Fruit fly (Drosophila melanogaster) whole organism, wandering third instar larva: ENCODE measurements around the gene LanB1.
A peak's percentile ranks its signal among the peaks of the same experiment; 100 is the strongest.

ENCODE experiments used
- Abd-B ChIP-seq: fragments of >200 bp; optimal IDR thresholded peaks from 2 replicates; lab custom pipeline; 2017; ENCODE audit warnings: missing biosample characterization, missing genetic modification characterization
- CG32264 ChIP-seq: fragments of 200-800 bp; sonication (Bioruptor generic); optimal IDR thresholded peaks from 2 replicates; lab custom pipeline; 2016; ENCODE audit warnings: missing biosample characterization, missing genetic modification characterization
- CG9705 ChIP-seq: fragments of 200-800 bp; sonication (Bioruptor generic); optimal IDR thresholded peaks from 2 replicates; lab custom pipeline; 2018; ENCODE audit warnings: missing biosample characterization, mild to moderate bottlenecking, missing genetic modification characterization
- CrebA ChIP-seq: fragments of 200-800 bp; sonication (Bioruptor generic); optimal IDR thresholded peaks from 2 replicates; lab custom pipeline; 2016; ENCODE audit warnings: missing biosample characterization, mild to moderate bottlenecking, missing genetic modification characterization, borderline replicate concordance
- Dfd ChIP-seq: fragments of >200 bp; optimal IDR thresholded peaks from 2 replicates; lab custom pipeline; 2017; ENCODE audit warnings: missing biosample characterization, missing genetic modification characterization
- Dif ChIP-seq: fragments of 200-275, 200-300 bp; sonication (Bioruptor generic); optimal IDR thresholded peaks from 2 replicates; lab custom pipeline; 2018; ENCODE audit warnings: missing biosample characterization, missing genetic modification characterization; ENCODE audit not compliant: partially characterized antibody
- GATAd ChIP-seq: sonication (Bioruptor generic); optimal IDR thresholded peaks from 2 replicates; lab custom pipeline; 2016; ENCODE audit warnings: missing biosample characterization, missing genetic modification characterization
- HLH106 ChIP-seq: fragments of 200-800 bp; optimal IDR thresholded peaks from 3 replicates; lab custom pipeline; 2019; ENCODE audit warnings: missing biosample characterization, mild to moderate bottlenecking, missing genetic modification characterization, moderate library complexity
- Hnf4 ChIP-seq: fragments of 200-800 bp; sonication (Bioruptor generic); optimal IDR thresholded peaks from 2 replicates; lab custom pipeline; 2016; ENCODE audit warnings: missing biosample characterization, mild to moderate bottlenecking, missing genetic modification characterization
- Hr78 ChIP-seq: fragments of >200 bp; optimal IDR thresholded peaks from 2 replicates; lab custom pipeline; 2017; ENCODE audit warnings: missing biosample characterization, missing genetic modification characterization
- Hr83 ChIP-seq: fragments of 200-300 bp; sonication (Bioruptor generic); optimal IDR thresholded peaks from 2 replicates; lab custom pipeline; 2016; ENCODE audit warnings: missing biosample characterization, mild to moderate bottlenecking, missing genetic modification characterization, moderate library complexity; ENCODE audit not compliant: poor library complexity, severe bottlenecking
- Jra ChIP-seq: sonication (Bioruptor generic); optimal IDR thresholded peaks from 2 replicates; lab custom pipeline; 2016; ENCODE audit warnings: missing biosample characterization, missing genetic modification characterization
- Mio ChIP-seq: sonication (Bioruptor generic); optimal IDR thresholded peaks from 2 replicates; lab custom pipeline; 2016; ENCODE audit warnings: missing biosample characterization, missing genetic modification characterization
- Myc ChIP-seq: fragments of >200 bp; optimal IDR thresholded peaks from 2 replicates; lab custom pipeline; 2017
- N ChIP-seq: fragments of >200 bp; optimal IDR thresholded peaks from 2 replicates; lab custom pipeline; 2018; ENCODE audit warnings: missing biosample characterization, missing external identifiers, missing genetic modification characterization
- OdsH ChIP-seq: fragments of 200-800 bp; sonication (Bioruptor generic); optimal IDR thresholded peaks from 2 replicates; lab custom pipeline; 2016; ENCODE audit warnings: missing biosample characterization, mild to moderate bottlenecking, missing genetic modification characterization
- Rel ChIP-seq, 2 experiments: fragments of 200-800 bp; sonication (Bioruptor generic) in 1 of 2; optimal IDR thresholded peaks; 2 replicates in 1 of 2; 3 replicates in 1 of 2; lab custom pipeline; 2016 to 2019; ENCODE audit warnings: mild to moderate bottlenecking in 2 of 2, missing biosample characterization in 2 of 2, missing genetic modification characterization in 2 of 2, moderate library complexity in 1 of 2
- Sp1 ChIP-seq: fragments of 200-800 bp; sonication (Bioruptor generic); optimal IDR thresholded peaks from 3 replicates; lab custom pipeline; 2019; ENCODE audit warnings: missing biosample characterization, mild to moderate bottlenecking, missing genetic modification characterization, moderate library complexity
- Vsx2 ChIP-seq: fragments of 200-300, 225-300 bp; sonication (Bioruptor generic); optimal IDR thresholded peaks from 2 replicates; lab custom pipeline; 2018; ENCODE audit warnings: missing biosample characterization, missing genetic modification characterization; ENCODE audit not compliant: partially characterized antibody
- br ChIP-seq: fragments of 200-800 bp; sonication (Bioruptor generic); optimal IDR thresholded peaks from 2 replicates; lab custom pipeline; 2016; ENCODE audit warnings: missing biosample characterization, missing genetic modification characterization
- brk ChIP-seq: fragments of 200-800 bp; sonication (Bioruptor generic); optimal IDR thresholded peaks from 2 replicates; lab custom pipeline; 2016; ENCODE audit warnings: missing biosample characterization, mild to moderate bottlenecking, missing genetic modification characterization
- dl ChIP-seq, 2 experiments: fragments of 175-275, 200-275 bp in 1 of 2; fragments of 200-275 bp in 1 of 2; sonication (Bioruptor generic); optimal IDR thresholded peaks; lab custom pipeline; 2018; ENCODE audit warnings: mild to moderate bottlenecking in 2 of 2, missing biosample characterization in 2 of 2, missing genetic modification characterization in 2 of 2, moderate library complexity in 2 of 2; ENCODE audit not compliant: partially characterized antibody in 2 of 2, insufficient read depth in 1 of 2
- dmrt93B ChIP-seq: fragments of 200-800 bp; sonication (Bioruptor generic); optimal IDR thresholded peaks from 2 replicates; lab custom pipeline; 2018; ENCODE audit warnings: missing biosample characterization, mild to moderate bottlenecking, missing genetic modification characterization
- dsf ChIP-seq: sonication (Bioruptor generic); optimal IDR thresholded peaks from 2 replicates; lab custom pipeline; 2016; ENCODE audit warnings: missing biosample characterization, missing genetic modification characterization, borderline replicate concordance
- ey ChIP-seq: fragments of 200-800 bp; sonication (Bioruptor generic); optimal IDR thresholded peaks from 2 replicates; lab custom pipeline; 2016; ENCODE audit warnings: missing biosample characterization, missing genetic modification characterization
- foxo ChIP-seq, 2 experiments: fragments of 200-800 bp; sonication (Bioruptor generic); optimal IDR thresholded peaks; 2 replicates in 1 of 2; 3 replicates in 1 of 2; lab custom pipeline; 2016 to 2017; ENCODE audit warnings: missing biosample characterization in 2 of 2, missing genetic modification characterization in 2 of 2
- fru ChIP-seq: fragments of 200-800 bp; sonication (Bioruptor generic); optimal IDR thresholded peaks from 3 replicates; lab custom pipeline; 2016; ENCODE audit warnings: missing biosample characterization, mild to moderate bottlenecking, missing genetic modification characterization
- h ChIP-seq: fragments of 200-800 bp; sonication (Bioruptor generic); optimal IDR thresholded peaks from 3 replicates; lab custom pipeline; 2016; ENCODE audit warnings: missing biosample characterization, mild to moderate bottlenecking, missing genetic modification characterization
- jim ChIP-seq: fragments of 175-275, 200-325 bp; sonication (Bioruptor generic); optimal IDR thresholded peaks from 2 replicates; lab custom pipeline; 2016; ENCODE audit warnings: missing biosample characterization, mild to moderate bottlenecking, missing genetic modification characterization
- lola ChIP-seq: fragments of >200 bp; optimal IDR thresholded peaks from 2 replicates; lab custom pipeline; 2017; ENCODE audit warnings: missing biosample characterization, missing genetic modification characterization
- pan ChIP-seq: fragments of >200 bp; optimal IDR thresholded peaks from 2 replicates; lab custom pipeline; 2017
- psq ChIP-seq: fragments of 200-800 bp; sonication (Bioruptor generic); optimal IDR thresholded peaks from 3 replicates; lab custom pipeline; 2017; ENCODE audit warnings: missing biosample characterization, mild to moderate bottlenecking, missing genetic modification characterization, moderate library complexity
- rgr ChIP-seq: fragments of 200-800 bp; sonication (Bioruptor generic); optimal IDR thresholded peaks from 3 replicates; lab custom pipeline; 2016; ENCODE audit warnings: missing biosample characterization, mild to moderate bottlenecking, missing genetic modification characterization
- sage ChIP-seq: fragments of 200-800 bp; sonication (Bioruptor generic); optimal IDR thresholded peaks from 2 replicates; lab custom pipeline; 2016; ENCODE audit warnings: missing biosample characterization, mild to moderate bottlenecking, missing genetic modification characterization
- sv ChIP-seq: fragments of 200-800 bp; sonication (Bioruptor generic); optimal IDR thresholded peaks from 3 replicates; lab custom pipeline; 2016; ENCODE audit warnings: missing biosample characterization, missing genetic modification characterization
- tai ChIP-seq: sonication (Bioruptor generic); optimal IDR thresholded peaks from 2 replicates; lab custom pipeline; 2016; ENCODE audit warnings: missing biosample characterization, missing genetic modification characterization
- usp ChIP-seq: fragments of >200 bp; optimal IDR thresholded peaks from 2 replicates; lab custom pipeline; 2017; ENCODE audit warnings: missing biosample characterization, missing genetic modification characterization
- woc ChIP-seq: sonication (Bioruptor generic); optimal IDR thresholded peaks from 2 replicates; lab custom pipeline; 2016; ENCODE audit warnings: missing biosample characterization, mild to moderate bottlenecking, missing genetic modification characterization

LanB1 gene

dm6 chr2L:7799804-7800433 lies 11.3 kb upstream of the LanB1 start, which contains the start of the genes Herp and r2d2 (continued):
- peak; percentile 17 for TF ChIP-seq GATAd (GFP tag; lab: Kevin White, UChicago)

dm6 chr2L:7807563-7807962 lies 3.7 kb upstream of the LanB1 start:
- TF ChIP-seq Vsx2 (no peak), brk (no peak), Hr78 (no peak)
- TF ChIP-seq, all 38 proteins: peak for 0

dm6 chr2L:7808886-7809698 lies 2.1 kb upstream of the LanB1 start:
- TF ChIP-seq brk (peak; percentile 16), Dfd (GFP tag; lab: Kevin White, UChicago) (no peak), Mio (GFP tag; lab: Kevin White, UChicago) (no peak), tai (GFP tag; lab: Kevin White, UChicago) (no peak), jim (GFP tag; lab: Kevin White, UChicago) (peak; percentile 18), Rel (GFP tag; optimal IDR thresholded peaks at IDR 0.05; lab: Kevin White, UChicago) (no peak), Rel (tag; optimal IDR thresholded peaks at IDR 0.05; lab: Kevin White, UChicago) (no peak)

dm6 chr2L:7809699-7810088 lies 1.5 kb upstream of the LanB1 start:
- TF ChIP-seq HLH106 (tag; lab: Kevin White, UChicago) (no peak), CrebA (GFP tag; lab: Kevin White, UChicago) (no peak), foxo (GFP tag; optimal IDR thresholded peaks at IDR 0.05; lab: Kevin White, UChicago) (no peak), CG9705 (GFP tag; lab: Kevin White, UChicago) (peak; percentile 19), Dfd (GFP tag; lab: Kevin White, UChicago) (no peak), dmrt93B (GFP tag; lab: Kevin White, UChicago) (no peak), dl (GFP tag; optimal IDR thresholded peaks at IDR 0.05; lab: Kevin White, UChicago; ENCODE audit: insufficient read depth in 1 of 2, partially characterized antibody in 2 of 2) (peak; percentile 93 to 95), tai (GFP tag; lab: Kevin White, UChicago) (no peak), ey (GFP tag; lab: Kevin White, UChicago) (peak; percentile 6), Dif (peak; percentile 99), Abd-B (no peak), fru (peak; percentile 53), lola (GFP tag; lab: Kevin White, UChicago) (no peak), Jra (peak; percentile 39), jim (GFP tag; lab: Kevin White, UChicago) (no peak), h (GFP tag; lab: Kevin White, UChicago) (peak; percentile 59), Mio (GFP tag; lab: Kevin White, UChicago) (no peak), CG32264 (GFP tag; lab: Kevin White, UChicago) (no peak), Hnf4 (GFP tag; lab: Kevin White, UChicago) (no peak), woc (GFP tag; lab: Kevin White, UChicago) (no peak), Hr83 (GFP tag; lab: Kevin White, UChicago) (peak; percentile 95), OdsH (GFP tag; lab: Kevin White, UChicago) (no peak), N (GFP tag; lab: Kevin White, UChicago) (peak; percentile 71), Myc (lab: Kevin White, UChicago) (no peak), Sp1 (GFP tag; lab: Kevin White, UChicago) (peak; percentile 26), rgr (GFP tag; lab: Kevin White, UChicago) (peak; percentile 41), GATAd (GFP tag; lab: Kevin White, UChicago) (no peak), brk (no peak), pan (lab: Kevin White, UChicago) (no peak), sv (GFP tag; lab: Kevin White, UChicago) (no peak), psq (peak; percentile 30), dsf (GFP tag; lab: Kevin White, UChicago) (no peak), Hr78 (no peak), Rel (GFP tag; optimal IDR thresholded peaks at IDR 0.05; lab: Kevin White, UChicago) (no peak), Rel (tag; optimal IDR thresholded peaks at IDR 0.05; lab: Kevin White, UChicago) (peak; percentile 68), usp (no peak), sage (no peak), Vsx2 (peak; percentile 99), br (GFP tag; lab: Kevin White, UChicago) (peak; percentile 40)
